Fruit fly (Drosophila melanogaster) whole organism, embryonic: Measurements from ENCODE around the gene CG11655.
A peak's percentile ranks its signal among the peaks of the same experiment; 100 is the strongest.

ENCODE experiments used
- Atf3 ChIP-seq: fragments of 200-800 bp; sonication (Bioruptor generic); optimal IDR thresholded peaks from 3 replicates; lab custom pipeline; 2016; ENCODE audit warnings: missing biosample characterization, missing genetic modification characterization
- CG10959 ChIP-seq: fragments of 200-800 bp; sonication (Bioruptor generic); IDR thresholded peaks from 2 replicates; pipeline ENCODE4 v1.3.6; 2022; ENCODE audit warnings: missing biosample characterization, missing genetic modification characterization
- CG11093 ChIP-seq: fragments of 200-800 bp; sonication (Bioruptor generic); IDR thresholded peaks from 3 replicates; pipeline ENCODE4 v1.3.6; 2022; ENCODE audit warnings: missing biosample characterization, missing genetic modification characterization
- CG12769 ChIP-seq: fragments of 200-800 bp; sonication (Bioruptor generic); optimal IDR thresholded peaks from 2 replicates; lab custom pipeline; 2019; ENCODE audit warnings: missing biosample characterization, mild to moderate bottlenecking, missing genetic modification characterization, moderate library complexity
- CG13123 ChIP-seq: fragments of 200-800 bp; sonication (Bioruptor generic); optimal IDR thresholded peaks from 2 replicates; lab custom pipeline; 2016; ENCODE audit warnings: missing biosample characterization, missing genetic modification characterization
- CG15514 ChIP-seq: fragments of 200-800 bp; sonication (Bioruptor generic); optimal IDR thresholded peaks from 3 replicates; lab custom pipeline; 2017; ENCODE audit warnings: missing biosample characterization, missing genetic modification characterization, mild to moderate bottlenecking, moderate library complexity, missing genetic modification reagents
- CG17612 ChIP-seq: fragments of 200-800 bp; sonication (Bioruptor generic); IDR thresholded peaks from 2 replicates; pipeline ENCODE4 v1.3.6; 2022; ENCODE audit warnings: missing biosample characterization, missing genetic modification characterization
- CG17912 ChIP-seq: fragments of 200-800 bp; sonication (Bioruptor generic); optimal IDR thresholded peaks from 2 replicates; lab custom pipeline; 2018; ENCODE audit warnings: missing biosample characterization, mild to moderate bottlenecking, missing genetic modification characterization
- CG18476 ChIP-seq: fragments of 200-800 bp; sonication (Bioruptor generic); optimal IDR thresholded peaks from 2 replicates; lab custom pipeline; 2016; ENCODE audit warnings: missing biosample characterization, mild to moderate bottlenecking, missing genetic modification characterization
- CG2129 ChIP-seq: fragments of 200-800 bp; sonication (Bioruptor generic); IDR thresholded peaks from 2 replicates; pipeline ENCODE4 v1.3.6; 2022; ENCODE audit warnings: missing biosample characterization, missing genetic modification characterization; ENCODE audit not compliant: partially characterized antibody
- CG32532 ChIP-seq: fragments of 200-800 bp; sonication (Bioruptor generic); IDR thresholded peaks from 2 replicates; pipeline ENCODE4 v1.3.6; 2022; ENCODE audit warnings: missing biosample characterization, missing genetic modification characterization
- CG43689 ChIP-seq: fragments of 200-800 bp; sonication (Bioruptor generic); IDR thresholded peaks from 2 replicates; pipeline ENCODE4 v1.3.6; 2022; ENCODE audit warnings: missing biosample characterization, missing genetic modification characterization
- CG6175 ChIP-seq: fragments of 200-800 bp; sonication (Bioruptor generic); IDR thresholded peaks from 3 replicates; pipeline ENCODE4 v1.3.6; 2022; ENCODE audit warnings: missing biosample characterization, missing genetic modification characterization
- CG6683 ChIP-seq: fragments of 200-800 bp; sonication (Bioruptor generic); optimal IDR thresholded peaks from 2 replicates; lab custom pipeline; 2017; ENCODE audit warnings: missing biosample characterization, mild to moderate bottlenecking, missing genetic modification characterization, missing genetic modification reagents
- CG7556 ChIP-seq: fragments of 200-800 bp; sonication (Bioruptor generic); optimal IDR thresholded peaks from 2 replicates; lab custom pipeline; 2017; ENCODE audit warnings: missing biosample characterization, mild to moderate bottlenecking, missing genetic modification characterization
- CG8290 ChIP-seq, 3 experiments: fragments of 200-800 bp; sonication (Bioruptor generic); optimal IDR thresholded peaks; 2 replicates each; lab custom pipeline; 2016 to 2019; ENCODE audit warnings: missing biosample characterization in 3 of 3, missing genetic modification characterization in 3 of 3, mild to moderate bottlenecking in 2 of 3, moderate library complexity in 1 of 3
- CG8388 ChIP-seq: fragments of 200-800 bp; sonication (Bioruptor generic); optimal IDR thresholded peaks from 2 replicates; lab custom pipeline; 2019; ENCODE audit warnings: missing biosample characterization, mild to moderate bottlenecking, missing genetic modification characterization, moderate library complexity
- CG8765 ChIP-seq: fragments of 200-800 bp; sonication (Bioruptor generic); IDR thresholded peaks from 2 replicates; pipeline ENCODE4 v1.3.6; 2022; ENCODE audit warnings: missing biosample characterization, missing genetic modification characterization
- CG8924 ChIP-seq: fragments of 200-800 bp; optimal IDR thresholded peaks from 3 replicates; lab custom pipeline; 2019; ENCODE audit warnings: missing biosample characterization, mild to moderate bottlenecking, missing genetic modification characterization, moderate library complexity
- CG9727 ChIP-seq: fragments of 200-800 bp; sonication (Bioruptor generic); optimal IDR thresholded peaks from 3 replicates; lab custom pipeline; 2017; ENCODE audit warnings: missing biosample characterization, mild to moderate bottlenecking, missing genetic modification characterization
- Camta ChIP-seq: fragments of 200-800 bp; sonication (Bioruptor generic); optimal IDR thresholded peaks from 2 replicates; lab custom pipeline; 2016; ENCODE audit warnings: missing biosample characterization, missing genetic modification characterization
- CkIIα-i1 ChIP-seq: fragments of 200-800 bp; sonication (Bioruptor generic); IDR thresholded peaks from 2 replicates; pipeline ENCODE4 v1.3.6; 2022; ENCODE audit warnings: missing biosample characterization, missing genetic modification characterization
- Fer3 ChIP-seq: fragments of 200-800 bp; sonication (Bioruptor generic); optimal IDR thresholded peaks from 2 replicates; lab custom pipeline; 2018; ENCODE audit warnings: missing biosample characterization, mild to moderate bottlenecking, missing genetic modification characterization, moderate library complexity
- HmgZ ChIP-seq: fragments of 200-800 bp; sonication (Bioruptor generic); optimal IDR thresholded peaks from 2 replicates; lab custom pipeline; 2018; ENCODE audit warnings: missing biosample characterization, mild to moderate bottlenecking, missing genetic modification characterization
- Hmr ChIP-seq: fragments of 200-800 bp; sonication (Bioruptor generic); optimal IDR thresholded peaks from 3 replicates; lab custom pipeline; 2017; ENCODE audit warnings: mild to moderate bottlenecking, missing biosample characterization, missing genetic modification reagents, missing genetic modification characterization
- Hr51 ChIP-seq, 2 experiments: fragments of 200-800 bp; sonication (Bioruptor generic); optimal IDR thresholded peaks; 2 replicates in 1 of 2; 3 replicates in 1 of 2; lab custom pipeline; 2016 to 2018; ENCODE audit warnings: missing biosample characterization in 2 of 2, missing genetic modification characterization in 2 of 2, mild to moderate bottlenecking in 1 of 2, moderate library complexity in 1 of 2
- Nf-YC ChIP-seq: fragments of 200-800 bp; optimal IDR thresholded peaks from 3 replicates; lab custom pipeline; 2019; ENCODE audit warnings: missing biosample characterization, mild to moderate bottlenecking, missing genetic modification characterization, moderate library complexity
- Sry-β ChIP-seq: fragments of 200-800 bp; sonication (Bioruptor generic); optimal IDR thresholded peaks from 2 replicates; lab custom pipeline; 2018; ENCODE audit warnings: missing biosample characterization, mild to moderate bottlenecking, missing genetic modification characterization, moderate library complexity
- ac ChIP-seq: fragments of 200-800 bp; sonication (Bioruptor generic); optimal IDR thresholded peaks from 3 replicates; lab custom pipeline; 2017; ENCODE audit warnings: missing biosample characterization, mild to moderate bottlenecking, missing genetic modification characterization
- bbx ChIP-seq: fragments of 200-800 bp; sonication (Bioruptor generic); IDR thresholded peaks from 2 replicates; pipeline ENCODE4 v1.3.6; 2022; ENCODE audit warnings: missing biosample characterization, missing genetic modification characterization; ENCODE audit not compliant: partially characterized antibody
- br ChIP-seq: fragments of >200 bp; optimal IDR thresholded peaks from 2 replicates; lab custom pipeline; 2017
- bsh ChIP-seq, 2 experiments: fragments of 200-800 bp; sonication (Bioruptor generic); optimal IDR thresholded peaks; 2 replicates each; lab custom pipeline; 2017 to 2018; ENCODE audit warnings: mild to moderate bottlenecking in 2 of 2, missing biosample characterization in 2 of 2, missing genetic modification characterization in 2 of 2, moderate library complexity in 1 of 2
- chn ChIP-seq: fragments of 200-800 bp; sonication (Bioruptor generic); optimal IDR thresholded peaks from 2 replicates; lab custom pipeline; 2016; ENCODE audit warnings: missing biosample characterization, missing genetic modification characterization
- dan ChIP-seq: fragments of 200-800 bp; sonication (Bioruptor generic); IDR thresholded peaks from 2 replicates; pipeline ENCODE4 v1.3.6; 2022; ENCODE audit warnings: missing biosample characterization, missing genetic modification characterization
- danr ChIP-seq: fragments of 200-800 bp; sonication (Bioruptor generic); IDR thresholded peaks from 2 replicates; pipeline ENCODE4 v1.3.6; 2022; ENCODE audit warnings: missing biosample characterization, missing genetic modification characterization
- ftz-f1 ChIP-seq: fragments of 200-800 bp; sonication (Bioruptor generic); optimal IDR thresholded peaks from 2 replicates; lab custom pipeline; 2016; ENCODE audit warnings: missing biosample characterization, missing genetic modification characterization
- gt ChIP-seq: fragments of 200-800 bp; sonication (Bioruptor generic); IDR thresholded peaks from 2 replicates; pipeline ENCODE4 v1.3.6; 2022; ENCODE audit warnings: missing biosample characterization, missing genetic modification characterization
- knrl ChIP-seq: fragments of 200-800 bp; sonication (Bioruptor generic); IDR thresholded peaks from 3 replicates; pipeline ENCODE4 v1.3.6; 2022; ENCODE audit warnings: missing biosample characterization, missing genetic modification characterization; ENCODE audit not compliant: partially characterized antibody
- lab ChIP-seq: fragments of 200-800 bp; sonication (Bioruptor generic); optimal IDR thresholded peaks from 3 replicates; lab custom pipeline; 2017; ENCODE audit warnings: missing biosample characterization, missing genetic modification characterization, mild to moderate bottlenecking, moderate library complexity, missing genetic modification reagents
- lbe ChIP-seq: fragments of 200-800 bp; sonication (Bioruptor generic); optimal IDR thresholded peaks from 2 replicates; lab custom pipeline; 2016; ENCODE audit warnings: missing biosample characterization, mild to moderate bottlenecking, missing genetic modification characterization
- otp ChIP-seq: fragments of 200-800 bp; sonication (Bioruptor generic); IDR thresholded peaks from 3 replicates; pipeline ENCODE4, ENCODE4 v1.3.6; 2022; ENCODE audit warnings: missing biosample characterization, missing genetic modification characterization
- p53 ChIP-seq: fragments of 200-800 bp; sonication (Bioruptor generic); optimal IDR thresholded peaks from 2 replicates; lab custom pipeline; 2016; ENCODE audit warnings: missing biosample characterization, missing genetic modification characterization
- pzg ChIP-seq: fragments of 200-800 bp; sonication (Bioruptor generic); optimal IDR thresholded peaks from 3 replicates; lab custom pipeline; 2018; ENCODE audit warnings: missing biosample characterization, mild to moderate bottlenecking, missing genetic modification characterization, moderate library complexity
- rib ChIP-seq: fragments of 200-800 bp; sonication (Bioruptor generic); IDR thresholded peaks from 2 replicates; pipeline ENCODE4 v1.3.6; 2022; ENCODE audit warnings: missing biosample characterization, missing genetic modification characterization
- so ChIP-seq: fragments of 200-800 bp; sonication (Bioruptor generic); IDR thresholded peaks from 3 replicates; pipeline ENCODE4 v1.3.6; 2022; ENCODE audit warnings: missing biosample characterization, missing genetic modification characterization
- tio ChIP-seq: fragments of 200-800 bp; sonication (Bioruptor generic); optimal IDR thresholded peaks from 2 replicates; lab custom pipeline; 2017; ENCODE audit warnings: missing biosample characterization, missing genetic modification characterization, inconsistent platforms
- tll ChIP-seq, 2 experiments: fragments of 200-800 bp in 1 of 2; fragments of >200 bp in 1 of 2; sonication (Bioruptor generic) in 1 of 2; optimal IDR thresholded peaks; 2 replicates each; lab custom pipeline; 2017 to 2019; ENCODE audit warnings: missing biosample characterization in 2 of 2, missing genetic modification characterization in 2 of 2, mild to moderate bottlenecking in 1 of 2, moderate library complexity in 1 of 2
- trh ChIP-seq: fragments of 200-800 bp; sonication (Bioruptor generic); optimal IDR thresholded peaks from 2 replicates; lab custom pipeline; 2016; ENCODE audit warnings: missing biosample characterization, missing genetic modification characterization
- vfl ChIP-seq: fragments of 200-800 bp; sonication (Bioruptor generic); optimal IDR thresholded peaks from 2 replicates; lab custom pipeline; 2016; ENCODE audit warnings: missing biosample characterization, missing genetic modification characterization
- vnd ChIP-seq: fragments of 200-800 bp; sonication (Bioruptor generic); IDR thresholded peaks from 3 replicates; pipeline ENCODE4 v1.3.6; 2022; ENCODE audit warnings: missing biosample characterization, missing genetic modification characterization; ENCODE audit not compliant: partially characterized antibody
- zfh1 ChIP-seq: fragments of 200-800 bp; sonication (Bioruptor generic); IDR thresholded peaks from 3 replicates; pipeline ENCODE4 v1.3.6; 2022; ENCODE audit warnings: missing biosample characterization, missing genetic modification characterization

Gene CG11655

dm6 chrX:15462436-15462857, 9.2 kb downstream of the CG11655 start, which contains the start of the genes shtd, CG6294 and CG6299 (continued):
- peak; percentile 93 for TF ChIP-seq bbx (GFP tag; lab: Robert Waterston, UW)
- TF ChIP-seq so (GFP tag; lab: Robert Waterston, UW), result no peak
- TF ChIP-seq lab (GFP tag; lab: Kevin White, UChicago), result no peak
- peak; percentile 19 for TF ChIP-seq vfl
- TF ChIP-seq Sry-β, result no peak
- TF ChIP-seq ftz-f1 (GFP tag; lab: Kevin White, UChicago), result no peak
- no peak for TF ChIP-seq CG7556 (GFP tag; lab: Kevin White, UChicago)
- peak; percentile 87 for TF ChIP-seq pzg (GFP tag; lab: Kevin White, UChicago)
- TF ChIP-seq CG11093 (GFP tag; lab: Robert Waterston, UW), result no peak
- no peak for TF ChIP-seq tll (GFP tag; optimal IDR thresholded peaks at IDR 0.05; lab: Kevin White, UChicago)
- TF ChIP-seq CG8765 (GFP tag; lab: Robert Waterston, UW), result no peak
- TF ChIP-seq tio (GFP tag; lab: Kevin White, UChicago), result no peak
- no peak for TF ChIP-seq CG17912 (GFP tag; lab: Kevin White, UChicago)
- TF ChIP-seq Fer3 (tag; lab: Kevin White, UChicago), result no peak
- TF ChIP-seq CG18476 (GFP tag; lab: Kevin White, UChicago), result peak; percentile 6
- no peak for TF ChIP-seq Hr51 (GFP tag; optimal IDR thresholded peaks at IDR 0.05; lab: Kevin White, UChicago)
- TF ChIP-seq gt (GFP tag; lab: Robert Waterston, UW), result no peak
- TF ChIP-seq CG8290 (GFP tag; optimal IDR thresholded peaks at IDR 0.05; lab: Kevin White, UChicago), result peak; percentile 60
- TF ChIP-seq CG8290 (tag; optimal IDR thresholded peaks at IDR 0.05; lab: Kevin White, UChicago), result no peak
- TF ChIP-seq CG13123 (GFP tag; lab: Kevin White, UChicago), result no peak
- no peak for TF ChIP-seq CG8388 (GFP tag; lab: Kevin White, UChicago)
- no peak for TF ChIP-seq Camta (GFP tag; lab: Kevin White, UChicago)
- no peak for TF ChIP-seq trh (GFP tag; lab: Kevin White, UChicago)
- no peak for TF ChIP-seq bsh (GFP tag; optimal IDR thresholded peaks at IDR 0.05; lab: Kevin White, UChicago)
- peak; percentile 55 for TF ChIP-seq CG2129 (GFP tag; lab: Robert Waterston, UW)
- TF ChIP-seq CG43689 (GFP tag; lab: Robert Waterston, UW), result no peak
- TF ChIP-seq p53 (GFP tag; lab: Kevin White, UChicago), result no peak
- no peak for TF ChIP-seq otp
- peak; percentile 53 for TF ChIP-seq HmgZ
- peak; percentile 86 for TF ChIP-seq knrl (GFP tag; lab: Robert Waterston, UW)
- TF ChIP-seq dan (GFP tag; lab: Robert Waterston, UW), result no peak
- TF ChIP-seq Hmr (GFP tag; lab: Kevin White, UChicago), result no peak
- TF ChIP-seq ac (GFP tag; lab: Kevin White, UChicago), result no peak
- peak; percentile 58 for TF ChIP-seq Nf-YC (tag; lab: Kevin White, UChicago)
- no peak for TF ChIP-seq CG17612 (GFP tag; lab: Robert Waterston, UW)
- TF ChIP-seq vnd (GFP tag; lab: Robert Waterston, UW), result peak; percentile 98
- TF ChIP-seq CG10959, result no peak
- no peak for TF ChIP-seq CG6683
- no peak for TF ChIP-seq rib (GFP tag; lab: Robert Waterston, UW)
- TF ChIP-seq zfh1 (GFP tag; lab: Robert Waterston, UW), result no peak
- no peak for TF ChIP-seq CG32532 (GFP tag; lab: Robert Waterston, UW)
- TF ChIP-seq Atf3 (GFP tag; lab: Kevin White, UChicago), result no peak
- no peak for TF ChIP-seq chn (GFP tag; lab: Kevin White, UChicago)
- TF ChIP-seq danr (GFP tag; lab: Robert Waterston, UW), result no peak
- TF ChIP-seq CG9727, result peak; percentile 27
- no peak for TF ChIP-seq CG12769
- TF ChIP-seq CG15514 (GFP tag; lab: Kevin White, UChicago), result peak; percentile 94
- no peak for TF ChIP-seq CkIIα-i1 (GFP tag; lab: Robert Waterston, UW)
- peak; percentile 18 for TF ChIP-seq CG8924
- TF ChIP-seq lbe (GFP tag; lab: Kevin White, UChicago), result no peak
- no peak for TF ChIP-seq CG6175
- TF ChIP-seq br, result no peak
